Worm (Caenorhabditis elegans): Measurements from ENCODE around the gene T08D10.5.

The T08D10.5 gene

DNA sequence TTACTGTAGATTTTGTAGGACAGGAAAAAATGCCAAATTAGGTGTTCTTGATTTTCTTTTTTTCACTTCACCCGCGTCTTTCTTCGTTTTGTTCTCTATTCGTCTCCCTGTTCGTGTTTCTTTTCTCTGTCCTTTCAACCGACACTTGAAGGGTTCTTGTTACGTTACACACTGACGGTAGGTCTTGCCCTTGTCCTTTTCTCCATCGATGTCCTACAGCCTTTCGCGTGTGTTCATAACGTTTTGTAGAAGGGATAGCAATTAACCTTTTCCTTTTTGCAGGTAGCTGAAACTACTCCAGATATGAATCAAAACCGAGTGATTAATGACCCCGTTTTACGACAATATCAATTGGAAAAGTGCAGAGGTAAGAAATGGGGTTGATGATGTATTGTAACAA is 33.2 kb upstream of the T08D10.5 start, which contains the start of gene F55G7.1 (continued):
- no peak for TF ChIP-seq unc-62 (GFP tag; optimal IDR thresholded peaks at IDR 0.05)
- TF ChIP-seq nhr-90 (tag; optimal IDR thresholded peaks at IDR 0.05): no peak
- TF ChIP-seq mxl-1 (tag; optimal IDR thresholded peaks at IDR 0.05): no peak
- TF ChIP-seq ztf-28 (GFP tag; IDR thresholded peaks at IDR 0.05): no peak
- no peak for TF ChIP-seq madf-10 (tag; optimal IDR thresholded peaks at IDR 0.05)
- TF ChIP-seq atf-7 (tag; optimal IDR thresholded peaks at IDR 0.05): no peak
- no peak for TF ChIP-seq ama-1 (optimal IDR thresholded peaks at IDR 0.05)
- no peak for TF ChIP-seq ama-1 (GFP tag; optimal IDR thresholded peaks at IDR 0.05)
- TF ChIP-seq ekl-4 (GFP tag; IDR thresholded peaks at IDR 0.05): no peak
- no peak for TF ChIP-seq Y79H2A.3 (GFP tag; conservative IDR thresholded peaks at IDR 0.05)
- TF ChIP-seq unc-130 (GFP tag; optimal IDR thresholded peaks at IDR 0.05): no peak
- TF ChIP-seq dpl-1 (GFP tag; optimal IDR thresholded peaks at IDR 0.05): no peak
- no peak for TF ChIP-seq rcor-1 (GFP tag; IDR thresholded peaks at IDR 0.05)
- no peak for TF ChIP-seq snpc-1.1 (tag; optimal IDR thresholded peaks at IDR 0.05; ENCODE audit: insufficient read depth)
- TF ChIP-seq Y56A3A.18 (GFP tag; IDR thresholded peaks at IDR 0.05): peak; percentile 63; the same call in 1 of the 2 replicates
- no peak for TF ChIP-seq Y95B8A.8 (GFP tag; IDR thresholded peaks at IDR 0.05)

DNA sequence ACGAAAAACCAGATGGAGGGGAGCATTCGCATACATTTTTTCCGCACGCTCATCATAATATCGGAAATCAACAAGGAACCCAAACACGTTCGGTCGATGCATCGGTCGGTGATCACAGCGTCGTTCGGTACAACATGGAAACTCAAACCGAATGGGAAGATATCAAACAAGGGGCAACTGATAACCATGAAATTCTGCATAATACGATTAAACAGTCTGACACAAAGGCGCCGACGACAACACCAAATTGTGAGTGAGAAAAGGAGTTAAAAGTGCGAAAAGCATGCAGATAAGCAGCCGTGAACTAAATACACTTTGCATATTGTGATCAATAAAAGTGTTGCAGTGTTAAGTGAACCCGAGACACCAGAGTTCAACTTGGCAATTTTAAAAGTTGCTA is 32.1 kb upstream of the T08D10.5 start:
- TF ChIP-seq F37B4.10 (GFP tag; IDR thresholded peaks at IDR 0.05): no peak
- TF ChIP-seq nfyb-1 (GFP tag; IDR thresholded peaks at IDR 0.05): peak; percentile 25; the same call in 1 of the 2 replicates
- no peak for TF ChIP-seq somi-1 (GFP tag; optimal IDR thresholded peaks at IDR 0.05)
- TF ChIP-seq ztf-25 (GFP tag; IDR thresholded peaks at IDR 0.05): no peak
- no peak for TF ChIP-seq let-526 (GFP tag; IDR thresholded peaks at IDR 0.05)
- TF ChIP-seq pbrm-1 (GFP tag; IDR thresholded peaks at IDR 0.05): no peak
- peak; percentile 79 for TF ChIP-seq nhr-80 (tag; optimal IDR thresholded peaks at IDR 0.05)
- no peak for TF ChIP-seq hmg-1.2 (GFP tag; IDR thresholded peaks at IDR 0.05)
- TF ChIP-seq ZK185.1 (tag; optimal IDR thresholded peaks at IDR 0.05; ENCODE audit: poor library complexity, severe bottlenecking): no peak
- TF ChIP-seq nfya-1 (tag; optimal IDR thresholded peaks at IDR 0.05; ENCODE audit: borderline replicate concordance, insufficient read depth): no peak
- TF ChIP-seq C06A6.2 (GFP tag; conservative IDR thresholded peaks at IDR 0.05): no peak
- TF ChIP-seq zfh-2 (GFP tag; conservative IDR thresholded peaks at IDR 0.05): no peak
- TF ChIP-seq T26A5.8 (tag; optimal IDR thresholded peaks at IDR 0.05): no peak
- TF ChIP-seq B0261.1 (tag; optimal IDR thresholded peaks at IDR 0.05): no peak
- TF ChIP-seq rpc-1 (optimal IDR thresholded peaks at IDR 0.05): no peak
- no peak for TF ChIP-seq rpc-1 (tag; optimal IDR thresholded peaks at IDR 0.05)

DNA sequence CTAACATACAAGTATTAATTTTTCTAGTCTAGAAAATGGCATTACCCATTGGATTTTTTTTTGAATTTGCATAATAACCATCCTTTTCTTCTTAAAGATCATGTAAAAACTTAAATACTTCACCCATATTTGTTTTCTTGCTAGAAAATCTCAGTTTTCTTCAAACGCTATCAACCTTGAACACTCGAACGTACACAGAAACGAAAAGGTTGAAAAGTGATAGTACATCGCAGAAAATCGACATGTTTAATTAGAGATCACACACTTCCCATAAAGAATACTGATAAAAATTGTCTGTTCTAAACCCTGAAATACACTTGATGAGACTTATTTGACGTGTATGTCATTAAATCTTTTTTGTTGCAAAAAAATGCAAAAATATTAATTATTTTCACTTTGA is 29.8 kb upstream of the T08D10.5 start, which contains the start of gene F55G7.4:
F55G7.4 (plus strand) TSS at position 301 of the 400 bp plus-strand sequence.
- TF ChIP-seq K12H6.12 (tag; optimal IDR thresholded peaks at IDR 0.05): no peak
- no peak for TF ChIP-seq lin-40 (tag; optimal IDR thresholded peaks at IDR 0.05)
- TF ChIP-seq snpc-1.3 (tag; optimal IDR thresholded peaks at IDR 0.05; ENCODE audit: insufficient read depth): no peak
- TF ChIP-seq ets-4 (GFP tag; optimal IDR thresholded peaks at IDR 0.05): no peak
- TF ChIP-seq F57C9.4 (tag; optimal IDR thresholded peaks at IDR 0.05): no peak
- no peak for TF ChIP-seq B0035.1 (tag; optimal IDR thresholded peaks at IDR 0.05)
- TF ChIP-seq xnd-1 (tag; optimal IDR thresholded peaks at IDR 0.05): no peak
- TF ChIP-seq Y53F4B.3 (GFP tag; IDR thresholded peaks at IDR 0.05): no peak
- TF ChIP-seq hmg-20 (GFP tag; IDR thresholded peaks at IDR 0.05): no peak
- TF ChIP-seq let-607 (tag; optimal IDR thresholded peaks at IDR 0.05): no peak
- no peak for TF ChIP-seq unc-130 (GFP tag; optimal IDR thresholded peaks at IDR 0.05)
- TF ChIP-seq D2030.7 (GFP tag; IDR thresholded peaks at IDR 0.05): no peak
- TF ChIP-seq mcd-1 (GFP tag; IDR thresholded peaks at IDR 0.05): no peak
- TF ChIP-seq madf-8 (GFP tag; conservative IDR thresholded peaks at IDR 0.05): no peak
- TF ChIP-seq zim-3 (tag; optimal IDR thresholded peaks at IDR 0.05): no peak
- TF ChIP-seq madf-10 (tag; optimal IDR thresholded peaks at IDR 0.05): no peak
- TF ChIP-seq lir-1 (GFP tag; conservative IDR thresholded peaks at IDR 0.05): no peak
- no peak for TF ChIP-seq B0261.1 (tag; optimal IDR thresholded peaks at IDR 0.05)
- TF ChIP-seq F10E7.11 (tag; optimal IDR thresholded peaks at IDR 0.05): no peak
